Worm (Caenorhabditis elegans) whole organism, early embryonic: ENCODE results near the gene fipr-9.

Experiments used
- ama-1 ChIP-seq: fragments of 150-350 bp; optimal IDR thresholded peaks from 2 replicates; lab custom pipeline; 2014
- hmbx-1 ChIP-seq: sonication (generic microtip); optimal IDR thresholded peaks from 2 replicates; lab custom pipeline; 2016; ENCODE audit warnings: mild to moderate bottlenecking, missing genetic modification characterization, missing compliant biosample characterization

ce11 chrV:10252682-10253081, 31.2 kb downstream of the fipr-9 start:
- TF ChIP-seq ama-1: no peak
- TF ChIP-seq hmbx-1: no peak
